Worm (Caenorhabditis elegans): ENCODE measurements around the gene ooc-3.

ooc-3 gene

DNA sequence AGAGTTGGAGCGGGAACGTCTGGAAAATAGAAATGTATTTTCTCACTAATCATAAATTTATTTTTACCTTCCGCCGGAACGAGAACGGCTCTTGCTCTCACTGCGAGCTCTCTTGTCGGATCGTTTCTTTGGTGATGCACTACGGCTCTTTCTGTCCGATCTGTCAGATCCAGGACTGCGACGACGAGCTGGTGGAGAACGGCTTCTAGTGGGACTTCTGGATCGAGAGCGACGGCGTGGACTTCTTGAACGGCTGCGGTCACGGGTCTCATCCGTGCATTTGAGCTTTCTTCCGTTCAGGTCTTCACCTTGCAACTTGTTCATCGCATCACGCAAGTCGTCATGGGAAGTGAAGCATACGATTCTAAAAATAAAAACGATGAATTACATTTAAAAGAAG, 43.4 kb downstream of the ooc-3 start:
- TF ChIP-seq pes-1 (GFP tag; IDR thresholded peaks at IDR 0.05) = no peak
- TF ChIP-seq tbx-37 (GFP tag; conservative IDR thresholded peaks at IDR 0.05) = no peak
- no peak for TF ChIP-seq ama-1 (optimal IDR thresholded peaks at IDR 0.05)
- no peak for TF ChIP-seq hnd-1 (tag; optimal IDR thresholded peaks at IDR 0.05)
- TF ChIP-seq flt-1 (GFP tag; IDR thresholded peaks at IDR 0.05) = no peak
- TF ChIP-seq ets-7 (tag; optimal IDR thresholded peaks at IDR 0.05) = no peak
- TF ChIP-seq ceh-13 (GFP tag; optimal IDR thresholded peaks at IDR 0.05) = no peak
- no peak for TF ChIP-seq ceh-36 (tag; optimal IDR thresholded peaks at IDR 0.05)
- no peak for TF ChIP-seq F13C5.2 (tag; optimal IDR thresholded peaks at IDR 0.05)
- no peak for TF ChIP-seq tbx-11 (GFP tag; IDR thresholded peaks at IDR 0.05)

DNA sequence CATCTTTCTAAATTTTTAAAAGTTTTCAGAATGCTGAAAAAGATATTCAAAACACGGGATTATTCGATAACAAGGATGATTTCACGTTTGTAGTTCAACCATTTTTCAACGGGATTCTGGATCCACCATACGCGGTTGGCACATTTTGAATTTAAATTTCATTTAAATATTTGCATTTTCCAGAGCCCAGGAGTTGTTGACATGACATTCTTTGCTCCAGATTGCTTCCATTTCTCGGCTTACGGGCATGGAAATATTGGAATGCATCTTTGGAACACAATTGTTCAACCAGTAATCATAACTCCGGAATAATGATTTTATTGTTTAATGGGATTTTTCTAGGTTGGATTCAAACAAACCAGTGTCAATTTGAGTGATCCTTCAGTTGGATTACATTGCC, 44.2 kb downstream of the ooc-3 start:
- TF ChIP-seq ets-7 (tag; optimal IDR thresholded peaks at IDR 0.05) (no peak), ama-1 (optimal IDR thresholded peaks at IDR 0.05) (no peak), tbx-37 (GFP tag; conservative IDR thresholded peaks at IDR 0.05) (no peak), hmg-4 (GFP tag; optimal IDR thresholded peaks at IDR 0.05) (no peak), B0310.2 (tag; optimal IDR thresholded peaks at IDR 0.05) (no peak), scrt-1 (GFP tag; IDR thresholded peaks at IDR 0.05) (no peak), pes-1 (GFP tag; IDR thresholded peaks at IDR 0.05) (no peak), ceh-36 (tag; optimal IDR thresholded peaks at IDR 0.05) (no peak), tbx-11 (GFP tag; IDR thresholded peaks at IDR 0.05) (no peak)

DNA sequence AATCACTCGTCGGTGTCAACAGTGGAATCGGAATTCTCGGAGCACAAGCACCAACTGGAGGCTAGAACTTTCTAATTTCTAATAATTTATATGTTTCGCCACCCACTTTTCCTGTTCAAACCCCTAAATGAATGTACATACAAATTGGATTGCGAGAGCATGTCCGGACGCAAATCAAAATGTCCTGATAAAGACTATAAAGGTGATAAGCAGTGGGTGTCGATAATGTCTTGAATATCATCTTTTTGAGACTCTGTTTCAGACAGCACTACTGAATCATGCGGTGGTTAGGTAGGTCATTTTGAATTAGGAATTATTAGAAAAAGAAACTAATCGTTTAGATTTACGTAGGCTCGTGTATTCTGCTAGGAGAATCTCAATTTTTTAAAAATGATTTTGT, 46.4 kb downstream of the ooc-3 start, which contains the start of gene W02B12.1:
W02B12.1 (plus strand) TSS at position 269 of the 400 bp plus-strand sequence.
- TF ChIP-seq hnd-1 (tag; optimal IDR thresholded peaks at IDR 0.05) = no peak
- TF ChIP-seq pes-1 (GFP tag; IDR thresholded peaks at IDR 0.05) = no peak
- no peak for TF ChIP-seq tra-4 (tag; optimal IDR thresholded peaks at IDR 0.05)
- TF ChIP-seq aly-1 (tag; optimal IDR thresholded peaks at IDR 0.05) = no peak
- no peak for TF ChIP-seq B0310.2 (tag; optimal IDR thresholded peaks at IDR 0.05)
- no peak for TF ChIP-seq ceh-36 (tag; optimal IDR thresholded peaks at IDR 0.05)
- TF ChIP-seq sea-1 (GFP tag; conservative IDR thresholded peaks at IDR 0.05) = no peak
- no peak for TF ChIP-seq tbx-37 (GFP tag; conservative IDR thresholded peaks at IDR 0.05)
- no peak for TF ChIP-seq F13C5.2 (tag; optimal IDR thresholded peaks at IDR 0.05)
- TF ChIP-seq hmbx-1 (tag; optimal IDR thresholded peaks at IDR 0.05) = no peak
- no peak for TF ChIP-seq ama-1 (optimal IDR thresholded peaks at IDR 0.05)
- no peak for TF ChIP-seq ceh-13 (GFP tag; optimal IDR thresholded peaks at IDR 0.05)
- TF ChIP-seq flt-1 (GFP tag; IDR thresholded peaks at IDR 0.05) = no peak
- no peak for TF ChIP-seq tbx-11 (GFP tag; IDR thresholded peaks at IDR 0.05)
- TF ChIP-seq scrt-1 (GFP tag; IDR thresholded peaks at IDR 0.05) = no peak

DNA sequence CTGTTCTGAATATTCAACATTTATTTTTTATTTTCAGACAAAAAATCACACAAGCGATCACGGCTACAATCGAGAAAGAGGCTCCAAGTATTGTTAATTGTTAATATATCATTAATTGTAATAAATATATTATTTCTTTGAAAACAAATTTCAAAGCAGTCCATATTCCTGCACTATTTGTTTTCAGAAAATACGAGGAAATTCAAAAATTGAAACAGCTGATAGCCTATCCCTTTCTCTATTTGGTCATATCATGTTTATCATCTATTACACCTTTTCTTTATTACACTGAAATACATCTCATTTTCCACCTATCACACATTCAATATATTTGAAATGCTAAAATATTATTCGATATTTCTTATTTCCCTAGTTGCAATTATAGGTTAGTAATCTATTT, 50.1 kb downstream of the ooc-3 start, which contains the start of gene W02B12.13:
W02B12.13 (plus strand) TSS at position 301 of the 400 bp plus-strand sequence.
- TF ChIP-seq tbx-11 (GFP tag; IDR thresholded peaks at IDR 0.05) (no peak), hnd-1 (tag; optimal IDR thresholded peaks at IDR 0.05) (no peak), scrt-1 (GFP tag; IDR thresholded peaks at IDR 0.05) (no peak), tra-4 (tag; optimal IDR thresholded peaks at IDR 0.05) (no peak), F13C5.2 (tag; optimal IDR thresholded peaks at IDR 0.05) (no peak), sea-1 (GFP tag; conservative IDR thresholded peaks at IDR 0.05) (no peak)

DNA sequence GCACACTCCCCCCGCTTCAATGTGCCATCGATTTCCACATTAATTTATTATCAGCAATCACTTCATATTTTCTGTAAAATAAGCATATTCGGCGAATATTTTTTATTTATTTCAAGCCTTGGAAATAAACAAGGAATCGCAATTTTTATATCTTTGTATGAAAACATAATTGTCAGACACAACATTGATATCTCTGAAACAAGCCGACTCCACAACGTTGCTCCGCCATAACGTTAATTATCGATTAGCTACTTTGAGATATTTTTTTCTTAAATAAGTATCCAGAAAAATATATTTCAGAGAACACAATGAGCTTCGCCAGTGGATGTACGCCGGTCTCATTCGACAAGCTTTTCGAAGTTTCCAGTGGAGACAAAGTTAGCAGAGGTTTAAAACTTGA, 51.3 kb downstream of the ooc-3 start, which contains the start of gene adbp-1:
adbp-1 (plus strand) TSS at position 301 of the 400 bp plus-strand sequence.
- TF ChIP-seq scrt-1 (GFP tag; IDR thresholded peaks at IDR 0.05) (no peak), hmbx-1 (tag; optimal IDR thresholded peaks at IDR 0.05) (no peak), ama-1 (optimal IDR thresholded peaks at IDR 0.05) (no peak), hmg-4 (GFP tag; optimal IDR thresholded peaks at IDR 0.05) (no peak), aly-1 (tag; optimal IDR thresholded peaks at IDR 0.05) (no peak), hnd-1 (tag; optimal IDR thresholded peaks at IDR 0.05) (no peak), ceh-36 (tag; optimal IDR thresholded peaks at IDR 0.05) (no peak), flt-1 (GFP tag; IDR thresholded peaks at IDR 0.05) (no peak), ets-7 (tag; optimal IDR thresholded peaks at IDR 0.05) (no peak), tbx-11 (GFP tag; IDR thresholded peaks at IDR 0.05) (no peak), sea-1 (GFP tag; conservative IDR thresholded peaks at IDR 0.05) (no peak)

All from whole organism, early embryonic.